Worm (Caenorhabditis elegans): Measurements from ENCODE around the gene acs-2.
A peak's percentile ranks its signal among the peaks of the same experiment; 100 is the strongest.

acs-2 gene

DNA sequence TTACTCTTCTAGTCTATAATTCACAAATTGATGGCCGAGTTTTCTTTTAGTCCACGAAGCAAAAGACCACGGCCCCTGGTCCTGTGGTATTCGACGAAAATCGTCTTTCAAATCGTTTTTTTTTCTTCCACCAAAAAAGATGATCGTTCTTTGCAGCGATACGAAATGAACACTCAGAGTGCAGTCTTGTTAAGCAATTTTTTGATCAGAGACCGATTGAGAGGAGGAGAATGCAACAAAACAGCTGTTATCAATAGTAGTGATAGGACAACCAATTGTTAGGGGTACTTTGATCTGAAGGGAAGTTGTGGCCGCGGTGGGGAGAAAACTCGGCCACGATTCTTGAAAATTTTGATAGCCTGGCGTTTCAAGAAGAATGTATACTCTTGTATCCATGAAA, 3.2 kb upstream of the acs-2 start (continued):
- TF ChIP-seq zfp-2 (tag; optimal IDR thresholded peaks at IDR 0.05) = no peak
- peak in 1 of 2 experiments; percentile 28 for TF ChIP-seq hif-1 (tag; optimal IDR thresholded peaks at IDR 0.05)
- peak; percentile 76 for TF ChIP-seq hlh-11 (tag; optimal IDR thresholded peaks at IDR 0.05)
- TF ChIP-seq nhr-48 (tag; optimal IDR thresholded peaks at IDR 0.05) = peak; percentile 69
- no peak for TF ChIP-seq nhr-6 (tag; optimal IDR thresholded peaks at IDR 0.05)
- no peak for TF ChIP-seq F37D6.2 (tag; optimal IDR thresholded peaks at IDR 0.05)
- peak; percentile 35 for TF ChIP-seq hlh-30 (tag; optimal IDR thresholded peaks at IDR 0.05; ENCODE audit: insufficient read depth)
- TF ChIP-seq php-3 (GFP tag; IDR thresholded peaks at IDR 0.05) = no peak
- no peak for TF ChIP-seq zip-2 (tag; optimal IDR thresholded peaks at IDR 0.05)
- TF ChIP-seq dpl-1 (GFP tag; optimal IDR thresholded peaks at IDR 0.05) = peak; percentile 7
- TF ChIP-seq pha-4 (GFP tag; IDR thresholded peaks at IDR 0.05) = 0 out of 2 replicates have a peak, but pooled peaks have one; percentile 12
- TF ChIP-seq pha-4 (tag; optimal IDR thresholded peaks at IDR 0.05) = no peak
- TF ChIP-seq cey-2 (tag; optimal IDR thresholded peaks at IDR 0.05; ENCODE audit: borderline replicate concordance, insufficient read depth) = no peak
- peak; percentile 53 for TF ChIP-seq mep-1 (tag; optimal IDR thresholded peaks at IDR 0.05)
- peak in 1 of 2 experiments; percentile 26 for TF ChIP-seq lsy-2 (tag; optimal IDR thresholded peaks at IDR 0.05)
- TF ChIP-seq ceh-32 (tag; optimal IDR thresholded peaks at IDR 0.05; ENCODE audit: poor library complexity) = no peak
- peak; percentile 68 for TF ChIP-seq nhr-77 (tag; optimal IDR thresholded peaks at IDR 0.05)
- no peak for TF ChIP-seq Y5F2A.4 (GFP tag; optimal IDR thresholded peaks at IDR 0.05)
- no peak for TF ChIP-seq ama-1 (optimal IDR thresholded peaks at IDR 0.05)
- peak; percentile 15 for TF ChIP-seq mxl-3 (GFP tag; optimal IDR thresholded peaks at IDR 0.05)
- peak; percentile 25 for TF ChIP-seq aha-1 (tag)
- TF ChIP-seq pqm-1 (tag; optimal IDR thresholded peaks at IDR 0.05) = peak; percentile 37

- TF ChIP-seq hlh-11 (tag; optimal IDR thresholded peaks at IDR 0.05) (peak; percentile 93), nhr-10 (tag; optimal IDR thresholded peaks at IDR 0.05) (peak; percentile 67), daf-16 (GFP tag; optimal IDR thresholded peaks at IDR 0.05) (peak in 1 of 2 experiments; percentile 54), daf-16 (tag; optimal IDR thresholded peaks at IDR 0.05) (peak; percentile 76), ceh-20 (GFP tag; IDR thresholded peaks at IDR 0.05) (peak; percentile 77; the same call in 1 of the 2 replicates), nhr-6 (tag; optimal IDR thresholded peaks at IDR 0.05) (peak; percentile 67), nhr-77 (tag; optimal IDR thresholded peaks at IDR 0.05) (peak; percentile 96), snpc-4 (tag; optimal IDR thresholded peaks at IDR 0.05) (peak; percentile 13), set-16 (GFP tag; IDR thresholded peaks at IDR 0.05) (peak; percentile 47; the same call in 1 of the 2 replicates), mdt-29 (GFP tag; IDR thresholded peaks at IDR 0.05) (peak; percentile 69; the same call in 1 of the 2 replicates), tag-97 (GFP tag; IDR thresholded peaks at IDR 0.05) (no peak), ceh-32 (tag; optimal IDR thresholded peaks at IDR 0.05; ENCODE audit: poor library complexity) (no peak), nhr-76 (tag; optimal IDR thresholded peaks at IDR 0.05) (no peak), hmg-1.1 (GFP tag; IDR thresholded peaks at IDR 0.05) (peak; percentile 60; the same call in 1 of the 2 replicates), dve-1 (tag; optimal IDR thresholded peaks at IDR 0.05; ENCODE audit: insufficient read depth) (peak; percentile 86), duxl-1 (tag; optimal IDR thresholded peaks at IDR 0.05; ENCODE audit: poor library complexity) (peak; percentile 76), mep-1 (tag; optimal IDR thresholded peaks at IDR 0.05) (peak; percentile 90), T20F7.1 (GFP tag; optimal IDR thresholded peaks at IDR 0.05) (peak; percentile 70), nhr-28 (tag; optimal IDR thresholded peaks at IDR 0.05) (peak; percentile 98), mxl-3 (GFP tag; optimal IDR thresholded peaks at IDR 0.05) (peak; percentile 64), nhr-102 (tag; optimal IDR thresholded peaks at IDR 0.05) (peak; percentile 74), nhr-48 (tag; optimal IDR thresholded peaks at IDR 0.05) (peak; percentile 65), ctbp-1 (GFP tag; IDR thresholded peaks at IDR 0.05) (0 out of 2 replicates have a peak, but pooled peaks have one; percentile 29), ztf-7 (tag; optimal IDR thresholded peaks at IDR 0.05) (peak; percentile 30), dpl-1 (GFP tag; optimal IDR thresholded peaks at IDR 0.05) (peak; percentile 64), hif-1 (tag; optimal IDR thresholded peaks at IDR 0.05) (peak in 1 of 2 experiments; percentile 70), lsy-2 (tag; optimal IDR thresholded peaks at IDR 0.05) (peak; percentile 75 to 79), zip-2 (tag; optimal IDR thresholded peaks at IDR 0.05) (no peak), Y48G9A.11 (GFP tag; IDR thresholded peaks at IDR 0.05) (no peak), F10B5.3 (tag; optimal IDR thresholded peaks at IDR 0.05) (no peak), dmd-6 (GFP tag; IDR thresholded peaks at IDR 0.05) (peak; percentile 62), aly-2 (tag; optimal IDR thresholded peaks at IDR 0.05) (no peak), aha-1 (tag) (peak; percentile 99), nhr-11 (tag; optimal IDR thresholded peaks at IDR 0.05) (peak; percentile 93), php-3 (GFP tag; IDR thresholded peaks at IDR 0.05) (peak; percentile 52; the same call in 1 of the 2 replicates), T26A8.4 (GFP tag; IDR thresholded peaks at IDR 0.05) (0 out of 2 replicates have a peak, but pooled peaks have one; percentile 18), hlh-30 (tag; optimal IDR thresholded peaks at IDR 0.05; ENCODE audit: insufficient read depth) (peak; percentile 97)
Observed at ce11 chrV:15566511-15567178, 549 bp upstream of the acs-2 start.

Data from whole organism, L4 larva.